Fruit fly (Drosophila melanogaster) whole organism, embryonic: ENCODE measurements around the gene foxo.
A peak's percentile ranks its signal among the peaks of the same experiment; 100 is the strongest.

Source experiments
- Asciz ChIP-seq: fragments of 200-800 bp; sonication (Bioruptor generic); optimal IDR thresholded peaks from 2 replicates; lab custom pipeline; 2017; ENCODE audit warnings: missing biosample characterization, mild to moderate bottlenecking, missing genetic modification characterization, missing genetic modification reagents
- Awh ChIP-seq: fragments of 200-800 bp; sonication (Bioruptor generic); IDR thresholded peaks from 2 replicates; pipeline ENCODE4, ENCODE4 v1.3.6; 2022; ENCODE audit warnings: missing biosample characterization, missing genetic modification characterization
- CG11093 ChIP-seq: fragments of 200-800 bp; sonication (Bioruptor generic); IDR thresholded peaks from 3 replicates; pipeline ENCODE4 v1.3.6; 2022; ENCODE audit warnings: missing biosample characterization, missing genetic modification characterization
- CG13123 ChIP-seq: fragments of 200-800 bp; sonication (Bioruptor generic); optimal IDR thresholded peaks from 2 replicates; lab custom pipeline; 2016; ENCODE audit warnings: missing biosample characterization, missing genetic modification characterization
- CG13894 ChIP-seq: fragments of 200-800 bp; sonication (Bioruptor generic); optimal IDR thresholded peaks from 3 replicates; lab custom pipeline; 2018; ENCODE audit warnings: missing biosample characterization, mild to moderate bottlenecking, missing genetic modification characterization, moderate library complexity
- CG14710 ChIP-seq: fragments of 200-800 bp; sonication (Bioruptor generic); optimal IDR thresholded peaks from 3 replicates; lab custom pipeline; 2019; ENCODE audit warnings: missing biosample characterization, mild to moderate bottlenecking, missing genetic modification characterization, moderate library complexity
- CG1529 ChIP-seq: fragments of 200-800 bp; sonication (Bioruptor generic); optimal IDR thresholded peaks from 3 replicates; lab custom pipeline; 2018; ENCODE audit warnings: missing biosample characterization, missing genetic modification characterization
- CG15601 ChIP-seq: fragments of 200-800 bp; sonication (Bioruptor generic); optimal IDR thresholded peaks from 3 replicates; lab custom pipeline; 2019; ENCODE audit warnings: missing biosample characterization, mild to moderate bottlenecking, missing genetic modification characterization, moderate library complexity
- CG16779 ChIP-seq: fragments of 200-800 bp; sonication (Bioruptor generic); IDR thresholded peaks from 2 replicates; pipeline ENCODE4 v1.3.6; 2022; ENCODE audit warnings: missing biosample characterization, missing genetic modification characterization
- CG17359 ChIP-seq: fragments of 200-800 bp; sonication (Bioruptor generic); optimal IDR thresholded peaks from 3 replicates; lab custom pipeline; 2018; ENCODE audit warnings: missing biosample characterization, mild to moderate bottlenecking, missing genetic modification characterization, moderate library complexity
- CG17568 ChIP-seq: fragments of 200-800 bp; sonication (Bioruptor generic); optimal IDR thresholded peaks from 2 replicates; lab custom pipeline; 2018; ENCODE audit warnings: missing biosample characterization, mild to moderate bottlenecking, missing genetic modification characterization, moderate library complexity
- CG18599 ChIP-seq: fragments of 200-800 bp; sonication (Bioruptor generic); optimal IDR thresholded peaks from 3 replicates; lab custom pipeline; 2017; ENCODE audit warnings: missing biosample characterization, missing genetic modification characterization, mild to moderate bottlenecking, moderate library complexity, missing genetic modification reagents
- CG34376 ChIP-seq: fragments of 200-800 bp; sonication (Bioruptor generic); optimal IDR thresholded peaks from 2 replicates; lab custom pipeline; 2018; ENCODE audit warnings: missing biosample characterization, mild to moderate bottlenecking, missing genetic modification characterization
- CG6254 ChIP-seq: fragments of 200-800 bp; sonication (Bioruptor generic); optimal IDR thresholded peaks from 3 replicates; lab custom pipeline; 2017; ENCODE audit warnings: mild to moderate bottlenecking, missing biosample characterization, missing genetic modification reagents, missing genetic modification characterization
- CG6272 ChIP-seq: fragments of 200-800 bp; sonication (Bioruptor generic); IDR thresholded peaks from 2 replicates; pipeline ENCODE4 v1.3.6; 2022; ENCODE audit warnings: missing biosample characterization, missing genetic modification characterization
- CG7271 ChIP-seq: fragments of 200-800 bp; sonication (Bioruptor generic); optimal IDR thresholded peaks from 2 replicates; lab custom pipeline; 2018; ENCODE audit warnings: missing biosample characterization, mild to moderate bottlenecking, missing genetic modification characterization, moderate library complexity
- CG8290 ChIP-seq, 3 experiments: fragments of 200-800 bp; sonication (Bioruptor generic); optimal IDR thresholded peaks; 2 replicates each; lab custom pipeline; 2016 to 2019; ENCODE audit warnings: missing biosample characterization in 3 of 3, missing genetic modification characterization in 3 of 3, mild to moderate bottlenecking in 2 of 3, moderate library complexity in 1 of 3
- Dfd ChIP-seq, 2 experiments: fragments of >200 bp; optimal IDR thresholded peaks; 2 replicates each; lab custom pipeline; 2017; ENCODE audit warnings: missing biosample characterization in 2 of 2, missing genetic modification characterization in 2 of 2
- Gug ChIP-seq: fragments of 200-800 bp; sonication (Bioruptor generic); IDR thresholded peaks from 4 replicates; pipeline ENCODE4 v1.3.6; 2022; ENCODE audit warnings: missing biosample characterization, missing genetic modification characterization
- HmgD ChIP-seq: fragments of 200-800 bp; sonication (Bioruptor generic); optimal IDR thresholded peaks from 3 replicates; lab custom pipeline; 2016; ENCODE audit warnings: missing biosample characterization, missing genetic modification characterization
- Med ChIP-seq: fragments of 200-800 bp; sonication (Bioruptor generic); peaks from one replicate; lab custom pipeline; 2016; ENCODE audit warnings: missing biosample characterization, missing genetic modification characterization, mild to moderate bottlenecking, inconsistent platforms, moderate library complexity
- Mrtf ChIP-seq: fragments of 200-800 bp; sonication (Bioruptor generic); IDR thresholded peaks from 3 replicates; pipeline ENCODE4 v1.3.6; 2022; ENCODE audit warnings: missing biosample characterization, missing genetic modification characterization
- NC2β ChIP-seq: fragments of 200-800 bp; sonication (Bioruptor generic); optimal IDR thresholded peaks from 2 replicates; lab custom pipeline; 2016; ENCODE audit warnings: missing biosample characterization, missing genetic modification characterization
- Nf-YA ChIP-seq: fragments of 200-800 bp; sonication (Bioruptor generic); IDR thresholded peaks from 2 replicates; pipeline ENCODE4 v1.3.6; 2022; ENCODE audit warnings: missing biosample characterization, missing genetic modification characterization
- NfI ChIP-seq: fragments of 200-800 bp; sonication (Bioruptor generic); optimal IDR thresholded peaks from 3 replicates; lab custom pipeline; 2018; ENCODE audit warnings: missing biosample characterization, mild to moderate bottlenecking, missing genetic modification characterization, moderate library complexity
- Stat92E ChIP-seq, 3 experiments: fragments of >200 bp in 2 of 3; fragments of 200-800 bp in 1 of 3; sonication (Bioruptor generic) in 1 of 3; optimal IDR thresholded peaks; 2 replicates each; lab custom pipeline; 2017 to 2019; ENCODE audit warnings: missing biosample characterization in 3 of 3, missing genetic modification characterization in 3 of 3, mild to moderate bottlenecking in 1 of 3, moderate library complexity in 1 of 3
- abd-A ChIP-seq: fragments of 200-800 bp; sonication (Bioruptor generic); optimal IDR thresholded peaks from 3 replicates; lab custom pipeline; 2019; ENCODE audit warnings: missing biosample characterization, mild to moderate bottlenecking, missing genetic modification characterization, moderate library complexity
- aop ChIP-seq: fragments of 200-800 bp; sonication (Bioruptor generic); IDR thresholded peaks from 2 replicates; pipeline ENCODE4 v1.3.6; 2022; ENCODE audit warnings: missing biosample characterization, missing genetic modification characterization
- ap ChIP-seq: fragments of 200-800 bp; sonication (Bioruptor generic); IDR thresholded peaks from 2 replicates; pipeline ENCODE4 v1.3.6; 2022; ENCODE audit warnings: missing biosample characterization, missing genetic modification characterization
- bcd ChIP-seq: fragments of 200-800 bp; sonication (Bioruptor generic); optimal IDR thresholded peaks from 2 replicates; lab custom pipeline; 2017; ENCODE audit warnings: missing biosample characterization, mild to moderate bottlenecking, missing genetic modification characterization
- chinmo ChIP-seq: fragments of 200-800 bp; sonication (Bioruptor generic); IDR thresholded peaks from 4 replicates; pipeline ENCODE4 v1.3.6; 2022; ENCODE audit warnings: missing biosample characterization, missing genetic modification characterization; ENCODE audit not compliant: partially characterized antibody
- crol ChIP-seq: fragments of 200-800 bp; sonication (Bioruptor generic); IDR thresholded peaks from 2 replicates; pipeline ENCODE4 v1.3.6; 2022; ENCODE audit warnings: missing biosample characterization, missing genetic modification characterization
- dysf ChIP-seq: fragments of 200-800 bp; sonication (Bioruptor generic); IDR thresholded peaks from 3 replicates; pipeline ENCODE4 v1.3.6; 2022; ENCODE audit warnings: missing biosample characterization, missing genetic modification characterization
- ewg ChIP-seq: fragments of 200-800 bp; sonication (Bioruptor generic); optimal IDR thresholded peaks from 3 replicates; lab custom pipeline; 2017; ENCODE audit warnings: mild to moderate bottlenecking, missing biosample characterization, missing genetic modification reagents, missing genetic modification characterization
- exex ChIP-seq: fragments of 200-800 bp; sonication (Bioruptor generic); optimal IDR thresholded peaks from 4 replicates; lab custom pipeline; 2018; ENCODE audit warnings: missing biosample characterization, mild to moderate bottlenecking, missing genetic modification characterization, moderate library complexity
- gcm ChIP-seq: fragments of 200-800 bp; sonication (Bioruptor generic); optimal IDR thresholded peaks from 2 replicates; lab custom pipeline; 2019; ENCODE audit warnings: missing biosample characterization, mild to moderate bottlenecking, missing genetic modification characterization, moderate library complexity
- grn ChIP-seq: fragments of 200-800 bp; sonication (Bioruptor generic); optimal IDR thresholded peaks from 3 replicates; lab custom pipeline; 2017; ENCODE audit warnings: missing biosample characterization, missing genetic modification characterization
- hbn ChIP-seq: fragments of 200-800 bp; sonication (Bioruptor generic); IDR thresholded peaks from 2 replicates; pipeline ENCODE4 v1.3.6; 2022; ENCODE audit warnings: missing biosample characterization, missing genetic modification characterization; ENCODE audit not compliant: partially characterized antibody
- her ChIP-seq: fragments of 200-800 bp; sonication (Bioruptor generic); optimal IDR thresholded peaks from 2 replicates; lab custom pipeline; 2016; ENCODE audit warnings: missing biosample characterization, missing genetic modification characterization
- kni ChIP-seq: fragments of 200-800 bp; sonication (Bioruptor generic); optimal IDR thresholded peaks from 3 replicates; lab custom pipeline; 2017; ENCODE audit warnings: mild to moderate bottlenecking, missing biosample characterization, missing genetic modification reagents, missing genetic modification characterization
- lov ChIP-seq, 2 experiments: fragments of 200-800 bp in 1 of 2; fragments of >200 bp in 1 of 2; sonication (Bioruptor generic) in 1 of 2; IDR thresholded peaks in 1 of 2; optimal IDR thresholded peaks in 1 of 2; 2 replicates in 1 of 2; 3 replicates in 1 of 2; pipeline versions ENCODE4 v1.3.6 to Lab custom; 2017 to 2022; ENCODE audit warnings: missing biosample characterization in 1 of 2, missing genetic modification characterization in 1 of 2
- pb ChIP-seq: fragments of 200-800 bp; sonication (Bioruptor generic); optimal IDR thresholded peaks from 3 replicates; lab custom pipeline; 2016; ENCODE audit warnings: missing biosample characterization, missing genetic modification characterization
- phol ChIP-seq: fragments of 200-800 bp; sonication (Bioruptor generic); optimal IDR thresholded peaks from 3 replicates; lab custom pipeline; 2018; ENCODE audit warnings: missing biosample characterization, mild to moderate bottlenecking, missing genetic modification characterization, moderate library complexity
- ro ChIP-seq: fragments of 200-800 bp; sonication (Bioruptor generic); IDR thresholded peaks from 2 replicates; pipeline ENCODE4 v1.3.6; 2022; ENCODE audit warnings: missing biosample characterization, missing genetic modification characterization
- sens-2 ChIP-seq: fragments of 200-800 bp; sonication (Bioruptor generic); IDR thresholded peaks from 2 replicates; pipeline ENCODE4 v1.3.6; 2022; ENCODE audit warnings: missing biosample characterization, missing genetic modification characterization
- tio ChIP-seq: fragments of 200-800 bp; sonication (Bioruptor generic); optimal IDR thresholded peaks from 2 replicates; lab custom pipeline; 2017; ENCODE audit warnings: missing biosample characterization, missing genetic modification characterization, inconsistent platforms
- tna ChIP-seq: fragments of 200-800 bp; sonication (Bioruptor generic); IDR thresholded peaks from 2 replicates; pipeline ENCODE4 v1.3.6; 2022; ENCODE audit warnings: missing biosample characterization, missing genetic modification characterization; ENCODE audit not compliant: partially characterized antibody
- toy ChIP-seq: fragments of 200-800 bp; sonication (Bioruptor generic); IDR thresholded peaks from 2 replicates; pipeline ENCODE4 v1.3.6; 2022; ENCODE audit warnings: missing biosample characterization, missing genetic modification characterization
- yki ChIP-seq: fragments of >200 bp; optimal IDR thresholded peaks from 3 replicates; lab custom pipeline; 2018
- zen2 ChIP-seq: fragments of 200-800 bp; sonication (Bioruptor generic); IDR thresholded peaks from 3 replicates; pipeline ENCODE4 v1.3.6; 2022; ENCODE audit warnings: missing biosample characterization, missing genetic modification characterization; ENCODE audit not compliant: partially characterized antibody

Gene foxo

dm6 chr3R:14011175-14011574 is 45.6 kb upstream of the foxo start:
- no peak for TF ChIP-seq CG6254
- TF ChIP-seq bcd, result no peak
- no peak for TF ChIP-seq toy (GFP tag; lab: Robert Waterston, UW)
- TF ChIP-seq CG15601 (tag; lab: Kevin White, UChicago), result no peak
- no peak for TF ChIP-seq ap (GFP tag; lab: Robert Waterston, UW)
- TF ChIP-seq CG7271 (tag; lab: Kevin White, UChicago), result no peak
- no peak for TF ChIP-seq phol (tag; lab: Kevin White, UChicago)
- no peak for TF ChIP-seq sens-2 (GFP tag; lab: Robert Waterston, UW)
- no peak for TF ChIP-seq tio (GFP tag; lab: Kevin White, UChicago)
- no peak for TF ChIP-seq lov (optimal IDR thresholded peaks at IDR 0.05; lab: Kevin White, UChicago)
- no peak for TF ChIP-seq lov (GFP tag; IDR thresholded peaks at IDR 0.05; lab: Robert Waterston, UW)
- no peak for TF ChIP-seq yki (lab: Kevin White, UChicago)
- no peak for TF ChIP-seq hbn
- TF ChIP-seq kni, result peak; percentile 59
- no peak for TF ChIP-seq aop (GFP tag; lab: Robert Waterston, UW)
- TF ChIP-seq Mrtf (GFP tag; lab: Robert Waterston, UW), result no peak
- TF ChIP-seq dysf, result no peak
- peak; percentile 26; the same call in 1 of the 2 replicates for TF ChIP-seq Awh
- TF ChIP-seq ro (GFP tag; lab: Robert Waterston, UW), result no peak
- peak in 1 of 3 experiments; percentile 28 for TF ChIP-seq Stat92E (GFP tag; optimal IDR thresholded peaks at IDR 0.05; lab: Kevin White, UChicago)
- TF ChIP-seq CG6272 (GFP tag; lab: Robert Waterston, UW), result no peak
- TF ChIP-seq Nf-YA (GFP tag; lab: Robert Waterston, UW), result no peak
- TF ChIP-seq CG17359, result no peak
- no peak for TF ChIP-seq zen2 (GFP tag; lab: Robert Waterston, UW)
- no peak for TF ChIP-seq CG18599
- TF ChIP-seq abd-A (tag; lab: Kevin White, UChicago), result peak; percentile 18
- TF ChIP-seq NfI, result no peak
- TF ChIP-seq CG13894, result no peak
- peak; percentile 61 for TF ChIP-seq grn (GFP tag; lab: Kevin White, UChicago)
- peak; percentile 71 for TF ChIP-seq Med (GFP tag; lab: Kevin White, UChicago)
- TF ChIP-seq crol, result no peak
- no peak for TF ChIP-seq NC2β (GFP tag; lab: Kevin White, UChicago)
- no peak for TF ChIP-seq CG16779 (GFP tag; lab: Robert Waterston, UW)
- TF ChIP-seq Asciz (GFP tag; lab: Kevin White, UChicago), result no peak
- no peak for TF ChIP-seq CG11093 (GFP tag; lab: Robert Waterston, UW)
- no peak for TF ChIP-seq CG17568
- TF ChIP-seq gcm (GFP tag; lab: Kevin White, UChicago), result no peak
- TF ChIP-seq Gug (GFP tag; lab: Robert Waterston, UW), result no peak
- no peak for TF ChIP-seq CG34376 (GFP tag; lab: Kevin White, UChicago)
- TF ChIP-seq CG13123 (GFP tag; lab: Kevin White, UChicago), result no peak
- TF ChIP-seq her (GFP tag; lab: Kevin White, UChicago), result no peak
- no peak for TF ChIP-seq CG1529 (GFP tag; lab: Kevin White, UChicago)
- TF ChIP-seq CG14710, result no peak
- TF ChIP-seq pb (GFP tag; lab: Kevin White, UChicago), result no peak
- TF ChIP-seq HmgD (GFP tag; lab: Kevin White, UChicago), result no peak
- TF ChIP-seq Dfd (GFP tag; optimal IDR thresholded peaks at IDR 0.05; lab: Kevin White, UChicago), result no peak
- TF ChIP-seq ewg (GFP tag; lab: Kevin White, UChicago), result no peak
- TF ChIP-seq CG8290 (GFP tag; optimal IDR thresholded peaks at IDR 0.05; lab: Kevin White, UChicago), result no peak
- no peak for TF ChIP-seq CG8290 (tag; optimal IDR thresholded peaks at IDR 0.05; lab: Kevin White, UChicago)
- TF ChIP-seq chinmo (GFP tag; lab: Robert Waterston, UW), result no peak
- no peak for TF ChIP-seq exex (tag; lab: Kevin White, UChicago)
- TF ChIP-seq tna (GFP tag; lab: Robert Waterston, UW), result no peak
